Fruit fly (Drosophila melanogaster): ENCODE data around the gene CG8483.
A peak's percentile ranks its signal among the peaks of the same experiment; 100 is the strongest.

dm6 chr3R:13258696-13259567, 44.7 kb upstream of the CG8483 start, which contains the start of gene Ace:
- TF ChIP-seq pan (optimal IDR thresholded peaks at IDR 0.05) = no peak
- TF ChIP-seq psq (GFP tag; optimal IDR thresholded peaks at IDR 0.05) = no peak
- TF ChIP-seq Hr78 (GFP tag; optimal IDR thresholded peaks at IDR 0.05) = no peak
- TF ChIP-seq N (GFP tag; optimal IDR thresholded peaks at IDR 0.05) = peak; percentile 36
- no peak for TF ChIP-seq CrebA (GFP tag; optimal IDR thresholded peaks at IDR 0.05; ENCODE audit: borderline replicate concordance)
- no peak for TF ChIP-seq lola (GFP tag; optimal IDR thresholded peaks at IDR 0.05)
- no peak for TF ChIP-seq h (GFP tag; optimal IDR thresholded peaks at IDR 0.05)
- TF ChIP-seq Dif (GFP tag; optimal IDR thresholded peaks at IDR 0.05; ENCODE audit: partially characterized antibody) = peak; percentile 78
- no peak for TF ChIP-seq Vsx2 (GFP tag; optimal IDR thresholded peaks at IDR 0.05; ENCODE audit: partially characterized antibody)
- TF ChIP-seq rgr (GFP tag; optimal IDR thresholded peaks at IDR 0.05) = no peak
- TF ChIP-seq usp (GFP tag; optimal IDR thresholded peaks at IDR 0.05) = no peak

Data from whole organism, wandering third instar larva.